Fruit fly (Drosophila melanogaster): Measurements from ENCODE around the gene moi.

moi gene

dm6 chr3R:18298900-18299321 lies 43.6 kb downstream of the moi start, which contains the start of gene Dlc90F (continued):
- TF ChIP-seq CG10565 (GFP tag; optimal IDR thresholded peaks at IDR 0.05) (no peak), chinmo (GFP tag; IDR thresholded peaks at IDR 0.05; ENCODE audit: partially characterized antibody) (no peak), B-H1 (GFP tag; IDR thresholded peaks at IDR 0.05) (peak; percentile 64; the same call in 2 of the 3 replicates), GATAe (GFP tag; conservative IDR thresholded peaks at IDR 0.05) (no peak), dm (GFP tag; optimal IDR thresholded peaks at IDR 0.05) (peak; percentile 83), maf-S (GFP tag; optimal IDR thresholded peaks at IDR 0.05) (peak; percentile 75), pros (GFP tag; optimal IDR thresholded peaks at IDR 0.05) (no peak), CG10959 (GFP tag; IDR thresholded peaks at IDR 0.05) (peak; percentile 52; the same call in 1 of the 2 replicates), Trl (optimal IDR thresholded peaks at IDR 0.05) (no peak), Trl (GFP tag; optimal IDR thresholded peaks at IDR 0.05) (peak; percentile 71), CG12104 (GFP tag; optimal IDR thresholded peaks at IDR 0.05) (peak; percentile 12), sd (tag; optimal IDR thresholded peaks at IDR 0.05) (peak; percentile 22)

dm6 chr3R:18301569-18301968 lies 46.2 kb downstream of the moi start, which contains the start of gene Polr1E:
TSS of gene Polr1E (minus strand) at chr3R:18301728.
- TF ChIP-seq grau (tag; optimal IDR thresholded peaks at IDR 0.05): no peak
- TF ChIP-seq gcm2 (GFP tag; optimal IDR thresholded peaks at IDR 0.05): no peak
- peak; percentile 20 for TF ChIP-seq CG2712 (tag; optimal IDR thresholded peaks at IDR 0.05)
- no peak for TF ChIP-seq Poxn (GFP tag; IDR thresholded peaks at IDR 0.05)
- TF ChIP-seq Taf1 (GFP tag; IDR thresholded peaks at IDR 0.05): no peak
- TF ChIP-seq CTCF (GFP tag; optimal IDR thresholded peaks at IDR 0.05): no peak
- TF ChIP-seq Sin3A (optimal IDR thresholded peaks at IDR 0.05): no peak
- no peak for TF ChIP-seq hb (GFP tag; IDR thresholded peaks at IDR 0.05; ENCODE audit: partially characterized antibody)
- TF ChIP-seq CG13287 (GFP tag; IDR thresholded peaks at IDR 0.05; ENCODE audit: partially characterized antibody): peak; percentile 79
- TF ChIP-seq CG7928 (GFP tag; optimal IDR thresholded peaks at IDR 0.05): no peak
- TF ChIP-seq ATbp (GFP tag; optimal IDR thresholded peaks at IDR 0.05): no peak
- TF ChIP-seq CG15514 (GFP tag; optimal IDR thresholded peaks at IDR 0.05): peak; percentile 43
- no peak for TF ChIP-seq Rfx (GFP tag; IDR thresholded peaks at IDR 0.05)
- peak; percentile 37 for TF ChIP-seq CG30020 (tag; optimal IDR thresholded peaks at IDR 0.05)
- TF ChIP-seq dmrt99B (tag; optimal IDR thresholded peaks at IDR 0.05): no peak
- TF ChIP-seq CG42726 (GFP tag; IDR thresholded peaks at IDR 0.05; ENCODE audit: partially characterized antibody): 0 out of 2 replicates have a peak, but pooled peaks have one; percentile 36
- TF ChIP-seq CG4854 (GFP tag; optimal IDR thresholded peaks at IDR 0.05): no peak
- no peak for TF ChIP-seq CG15479 (GFP tag; optimal IDR thresholded peaks at IDR 0.05)
- no peak for TF ChIP-seq CG13123 (GFP tag; optimal IDR thresholded peaks at IDR 0.05)
- TF ChIP-seq wek (GFP tag; optimal IDR thresholded peaks at IDR 0.05): no peak
- TF ChIP-seq Ada2b (GFP tag; IDR thresholded peaks at IDR 0.05): no peak
- TF ChIP-seq CG3838 (GFP tag; optimal IDR thresholded peaks at IDR 0.05): no peak
- TF ChIP-seq D19B (GFP tag; optimal IDR thresholded peaks at IDR 0.05): no peak
- peak; percentile 56; the same call in 2 of the 3 replicates for TF ChIP-seq CG34224 (GFP tag; IDR thresholded peaks at IDR 0.05; ENCODE audit: partially characterized antibody)
- peak; percentile 66 to 96 for TF ChIP-seq crp (GFP tag; optimal IDR thresholded peaks at IDR 0.05)
- TF ChIP-seq CG11093 (GFP tag; IDR thresholded peaks at IDR 0.05): no peak
- TF ChIP-seq Fer3 (tag; optimal IDR thresholded peaks at IDR 0.05): no peak
- TF ChIP-seq Hr78 (GFP tag; optimal IDR thresholded peaks at IDR 0.05): no peak
- TF ChIP-seq CG4820 (GFP tag; optimal IDR thresholded peaks at IDR 0.05): no peak
- TF ChIP-seq bsh (GFP tag; optimal IDR thresholded peaks at IDR 0.05): no peak
- no peak for TF ChIP-seq exex (tag; optimal IDR thresholded peaks at IDR 0.05)
- TF ChIP-seq sim (GFP tag; IDR thresholded peaks at IDR 0.05): no peak
- TF ChIP-seq Asciz (GFP tag; optimal IDR thresholded peaks at IDR 0.05): no peak
- no peak for TF ChIP-seq Mes4 (GFP tag; optimal IDR thresholded peaks at IDR 0.05)
- no peak for TF ChIP-seq aop (GFP tag; IDR thresholded peaks at IDR 0.05)
- TF ChIP-seq CG6683 (GFP tag; optimal IDR thresholded peaks at IDR 0.05): no peak
- no peak for TF ChIP-seq CG15696 (tag; optimal IDR thresholded peaks at IDR 0.05)
- peak; percentile 0 for TF ChIP-seq CG15601 (tag; optimal IDR thresholded peaks at IDR 0.05)

Measured in whole organism, embryonic.